Worm (Caenorhabditis elegans) whole organism, early embryonic: ENCODE data around the gene kin-34.

ENCODE experiments used
- ama-1 ChIP-seq: fragments of 150-350 bp; optimal IDR thresholded peaks from 2 replicates; lab custom pipeline; 2014
- flt-1 ChIP-seq: fragments of 200-800 bp; sonication (Bioruptor generic); IDR thresholded peaks from 2 replicates; pipeline ENCODE4 v1.3.6; 2022; ENCODE audit warnings: missing genetic modification characterization, missing compliant biosample characterization
- hmbx-1 ChIP-seq: sonication (generic microtip); optimal IDR thresholded peaks from 2 replicates; lab custom pipeline; 2016; ENCODE audit warnings: mild to moderate bottlenecking, missing genetic modification characterization, missing compliant biosample characterization
- hnd-1 ChIP-seq: sonication (generic microtip); optimal IDR thresholded peaks from 2 replicates; lab custom pipeline; 2016; ENCODE audit warnings: missing genetic modification characterization, missing compliant biosample characterization
- sea-1 ChIP-seq: fragments of 200-800 bp; sonication (Bioruptor generic); conservative IDR thresholded peaks from 2 replicates; pipeline ENCODE4 v1.3.6; 2022; ENCODE audit warnings: missing genetic modification characterization, missing compliant biosample characterization
- tbx-11 ChIP-seq: fragments of 200-800 bp; sonication (Bioruptor generic); IDR thresholded peaks from 2 replicates; pipeline ENCODE4 v1.3.6; 2022; ENCODE audit warnings: missing genetic modification characterization, missing compliant biosample characterization
- tbx-37 ChIP-seq: fragments of 200-800 bp; sonication (Bioruptor generic); conservative IDR thresholded peaks from 2 replicates; pipeline ENCODE4 v1.3.6; 2022; ENCODE audit warnings: missing genetic modification reagents, missing genetic modification characterization, missing compliant biosample characterization
- tra-4 ChIP-seq: sonication (generic microtip); optimal IDR thresholded peaks from 2 replicates; lab custom pipeline; 2017; ENCODE audit warnings: missing genetic modification characterization, missing compliant biosample characterization

DNA sequence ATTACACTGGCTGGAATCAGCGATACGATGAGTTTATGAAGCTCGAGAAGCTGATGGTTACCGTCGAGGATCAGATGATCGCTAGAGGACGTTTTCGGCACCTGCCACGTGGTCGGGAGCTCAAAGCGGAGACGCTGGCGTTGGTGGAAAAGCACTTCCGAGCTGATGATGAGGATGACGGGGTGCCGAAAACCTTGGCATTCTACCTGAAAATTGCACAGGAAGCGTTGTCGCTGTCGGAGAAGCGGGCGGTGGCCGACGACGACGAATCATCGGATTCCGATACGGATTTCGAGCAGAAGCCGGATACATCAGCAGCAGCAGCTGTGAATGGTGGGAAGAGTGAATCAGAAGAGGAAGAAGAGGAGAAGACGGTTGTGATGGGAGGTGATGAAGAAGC, 51.2 kb downstream of the kin-34 start:
- no peak for TF ChIP-seq tbx-11 (GFP tag; lab: Robert Waterston, UW)
- TF ChIP-seq hnd-1 (tag; lab: Kevin White, UChicago), result no peak
- no peak for TF ChIP-seq tbx-37 (GFP tag; lab: Robert Waterston, UW)
- no peak for TF ChIP-seq ama-1 (lab: Kevin White, UChicago)
- TF ChIP-seq sea-1, result no peak
- TF ChIP-seq hmbx-1, result no peak
- TF ChIP-seq flt-1, result no peak
- TF ChIP-seq tra-4 (tag; lab: Kevin White, UChicago), result no peak
